Worm (Caenorhabditis elegans) whole organism, L3 larva: ENCODE data around the gene H23N18.6.

Source experiments
- ZK546.5 ChIP-seq: sonication (generic microtip); optimal IDR thresholded peaks from 2 replicates; lab custom pipeline; 2017; ENCODE audit warnings: missing biosample characterization, missing genetic modification characterization
- aly-2 ChIP-seq: fragments of 150-350 bp; optimal IDR thresholded peaks from 2 replicates; lab custom pipeline; 2014; ENCODE audit warnings: missing biosample characterization, missing genetic modification characterization
- ceh-16 ChIP-seq: sonication (generic microtip); optimal IDR thresholded peaks from 2 replicates; lab custom pipeline; 2017; ENCODE audit warnings: missing biosample characterization, missing genetic modification characterization
- ceh-82 ChIP-seq: fragments of 150-350 bp; optimal IDR thresholded peaks from 2 replicates; lab custom pipeline; 2014; ENCODE audit warnings: missing biosample characterization, missing genetic modification characterization
- ceh-9 ChIP-seq: sonication (generic microtip); optimal IDR thresholded peaks from 2 replicates; lab custom pipeline; 2018; ENCODE audit warnings: missing biosample characterization, missing genetic modification characterization
- fkh-2 ChIP-seq: fragments of 150-350 bp; optimal IDR thresholded peaks from 2 replicates; lab custom pipeline; 2014; ENCODE audit warnings: missing biosample characterization, missing genetic modification reagents, missing genetic modification characterization
- nhr-11 ChIP-seq: fragments of 150-350 bp; optimal IDR thresholded peaks from 2 replicates; lab custom pipeline; 2014; ENCODE audit warnings: missing biosample characterization, missing genetic modification characterization
- nhr-23 ChIP-seq: fragments of 150-350 bp; optimal IDR thresholded peaks from 2 replicates; lab custom pipeline; 2014; ENCODE audit warnings: missing biosample characterization, missing genetic modification reagents, missing genetic modification characterization
- nhr-237 ChIP-seq: fragments of 150-350 bp; optimal IDR thresholded peaks from 2 replicates; lab custom pipeline; 2014; ENCODE audit warnings: missing biosample characterization, missing genetic modification characterization
- nhr-25 ChIP-seq: sonication (generic microtip); optimal IDR thresholded peaks from 2 replicates; lab custom pipeline; 2017; ENCODE audit warnings: missing biosample characterization, missing genetic modification characterization
- nhr-43 ChIP-seq: sonication (generic microtip); optimal IDR thresholded peaks from 2 replicates; lab custom pipeline; 2016; ENCODE audit warnings: mild to moderate bottlenecking, missing genetic modification characterization, missing compliant biosample characterization; ENCODE audit not compliant: poor library complexity, severe bottlenecking
- nhr-67 ChIP-seq: fragments of 150-350 bp; optimal IDR thresholded peaks from 2 replicates; lab custom pipeline; 2014; ENCODE audit warnings: missing biosample characterization, missing genetic modification characterization
- nhr-76 ChIP-seq: fragments of 150-350 bp; sonication (generic microtip); optimal IDR thresholded peaks from 5 replicates; lab custom pipeline; 2014; ENCODE audit warnings: missing biosample characterization, missing genetic modification characterization
- zag-1 ChIP-seq: fragments of 150-350 bp; optimal IDR thresholded peaks from 2 replicates; lab custom pipeline; 2014; ENCODE audit warnings: missing biosample characterization, missing genetic modification characterization
- ztf-4 ChIP-seq: fragments of 150-350 bp; optimal IDR thresholded peaks from 2 replicates; lab custom pipeline; 2014; ENCODE audit warnings: missing biosample characterization, missing genetic modification characterization

H23N18.6 gene

ce11 chrV:4864330-4864729 lies 50.5 kb downstream of the H23N18.6 start:
- TF ChIP-seq ztf-4 (no peak), ZK546.5 (tag; lab: Kevin White, UChicago) (no peak), nhr-11 (no peak), nhr-25 (tag; lab: Kevin White, UChicago) (no peak), ceh-9 (tag; lab: Kevin White, UChicago) (no peak), fkh-2 (tag; lab: Kevin White, UChicago) (no peak), nhr-76 (no peak), nhr-23 (tag; lab: Kevin White, UChicago) (no peak), ceh-82 (tag; lab: Kevin White, UChicago) (no peak), nhr-237 (tag; lab: Kevin White, UChicago) (no peak), nhr-67 (tag; lab: Kevin White, UChicago) (no peak), nhr-43 (no peak), ceh-16 (tag; lab: Kevin White, UChicago) (no peak), aly-2 (tag; lab: Kevin White, UChicago) (no peak), zag-1 (no peak)
